Worm (Caenorhabditis elegans): Measurements from ENCODE around the gene C37C3.12.

C37C3.12 gene

DNA sequence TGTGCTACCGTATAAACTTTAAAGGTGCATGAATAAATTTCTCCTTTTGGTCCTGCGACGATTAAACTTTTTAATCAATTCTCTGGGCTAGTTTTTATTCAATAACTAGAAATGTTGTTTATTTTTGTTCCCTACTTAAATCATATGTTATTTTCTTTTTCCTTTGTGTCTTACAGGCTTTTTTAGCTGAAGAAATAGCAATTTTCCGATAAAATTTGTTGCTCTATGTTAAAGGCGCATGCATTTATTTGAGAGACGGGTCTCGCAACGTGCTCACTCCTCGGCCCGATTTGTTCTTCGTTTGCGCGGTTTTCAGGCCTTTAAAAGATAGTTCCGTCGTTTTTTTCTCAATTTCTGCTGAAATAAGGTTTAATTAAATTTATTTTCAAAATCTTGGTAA, 14.5 kb upstream of the C37C3.12 start (continued):
- no peak for TF ChIP-seq nfyb-1 (GFP tag; IDR thresholded peaks at IDR 0.05)
- TF ChIP-seq D2030.7 (GFP tag; IDR thresholded peaks at IDR 0.05) = peak; percentile 45; the same call in 1 of the 2 replicates
- no peak for TF ChIP-seq hrde-1 (tag; optimal IDR thresholded peaks at IDR 0.05; ENCODE audit: borderline replicate concordance)
- TF ChIP-seq F39B2.1 (GFP tag; IDR thresholded peaks at IDR 0.05) = no peak
- no peak for TF ChIP-seq lin-26 (GFP tag; IDR thresholded peaks at IDR 0.05)
- TF ChIP-seq Y53F4B.3 (GFP tag; IDR thresholded peaks at IDR 0.05) = no peak
- TF ChIP-seq attf-6 (GFP tag; IDR thresholded peaks at IDR 0.05) = no peak
- TF ChIP-seq F33H1.4 (GFP tag; IDR thresholded peaks at IDR 0.05) = peak; percentile 87
- no peak for TF ChIP-seq egl-18 (GFP tag; IDR thresholded peaks at IDR 0.05)
- no peak for TF ChIP-seq mes-4 (tag; optimal IDR thresholded peaks at IDR 0.05)
- no peak for TF ChIP-seq Y95B8A.8 (GFP tag; IDR thresholded peaks at IDR 0.05)
- TF ChIP-seq F37B4.10 (GFP tag; IDR thresholded peaks at IDR 0.05) = no peak
- TF ChIP-seq mel-28 (tag; optimal IDR thresholded peaks at IDR 0.05; ENCODE audit: borderline replicate concordance) = no peak
- no peak for TF ChIP-seq Y67H2A.10 (GFP tag; conservative IDR thresholded peaks at IDR 0.05)
- no peak for TF ChIP-seq ztf-28 (GFP tag; IDR thresholded peaks at IDR 0.05)
- TF ChIP-seq ets-4 (GFP tag; optimal IDR thresholded peaks at IDR 0.05) = no peak
- no peak for TF ChIP-seq lin-54 (GFP tag; optimal IDR thresholded peaks at IDR 0.05)
- no peak for TF ChIP-seq nhr-120 (GFP tag; IDR thresholded peaks at IDR 0.05)
- TF ChIP-seq efl-1 (GFP tag; optimal IDR thresholded peaks at IDR 0.05) = peak; percentile 85
- no peak for TF ChIP-seq C17E4.6 (GFP tag; IDR thresholded peaks at IDR 0.05)
- no peak for TF ChIP-seq nhr-90 (tag; optimal IDR thresholded peaks at IDR 0.05)
- TF ChIP-seq sea-2 (GFP tag; IDR thresholded peaks at IDR 0.05) = no peak
- no peak for TF ChIP-seq ztf-3 (GFP tag; optimal IDR thresholded peaks at IDR 0.05)
- TF ChIP-seq zim-3 (tag; optimal IDR thresholded peaks at IDR 0.05) = no peak
- TF ChIP-seq snpc-4 (GFP tag; optimal IDR thresholded peaks at IDR 0.05) = no peak
- peak in 1 of 4 experiments; percentile 26 for TF ChIP-seq snpc-4 (tag; optimal IDR thresholded peaks at IDR 0.05)
- TF ChIP-seq dox-1 (GFP tag; IDR thresholded peaks at IDR 0.05) = peak; percentile 47
- TF ChIP-seq hmg-1.2 (GFP tag; IDR thresholded peaks at IDR 0.05) = peak; percentile 43; the same call in 1 of the 2 replicates
- TF ChIP-seq nfya-1 (tag; optimal IDR thresholded peaks at IDR 0.05; ENCODE audit: borderline replicate concordance, insufficient read depth) = no peak
- TF ChIP-seq cebp-2 (GFP tag; IDR thresholded peaks at IDR 0.05) = no peak
- no peak for TF ChIP-seq F57C9.4 (tag; optimal IDR thresholded peaks at IDR 0.05)
- TF ChIP-seq mcd-1 (GFP tag; IDR thresholded peaks at IDR 0.05) = no peak
- no peak for TF ChIP-seq hlh-12 (tag; optimal IDR thresholded peaks at IDR 0.05)
- TF ChIP-seq Y56A3A.18 (GFP tag; IDR thresholded peaks at IDR 0.05) = no peak
- no peak for TF ChIP-seq tlf-1 (GFP tag; optimal IDR thresholded peaks at IDR 0.05)
- peak; percentile 64 for TF ChIP-seq hsf-1 (GFP tag; IDR thresholded peaks at IDR 0.05)
- TF ChIP-seq pha-4 (tag; optimal IDR thresholded peaks at IDR 0.05) = no peak
- TF ChIP-seq akir-1 (GFP tag; optimal IDR thresholded peaks at IDR 0.05) = no peak
- no peak for TF ChIP-seq ceh-58 (GFP tag; IDR thresholded peaks at IDR 0.05)

DNA sequence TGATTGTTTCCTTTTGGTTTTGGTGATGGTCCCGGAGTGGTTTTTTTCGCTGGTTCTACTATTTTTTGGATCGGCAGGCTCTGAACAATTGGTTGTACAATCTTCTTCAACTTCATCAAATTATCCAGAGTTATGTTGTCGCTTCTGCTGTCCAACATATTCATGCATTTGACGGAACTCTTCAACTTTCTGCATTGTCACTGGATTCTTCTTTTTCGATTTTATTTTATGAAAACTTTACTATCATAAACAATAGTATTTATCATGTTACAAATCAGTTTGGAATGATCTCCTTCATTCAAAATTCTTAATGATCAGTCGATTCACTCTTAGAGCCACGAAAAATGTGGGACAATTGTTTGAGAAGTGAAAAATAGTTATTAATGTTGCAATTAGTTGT, 12.7 kb upstream of the C37C3.12 start:
- TF ChIP-seq F49E8.2 (tag; optimal IDR thresholded peaks at IDR 0.05; ENCODE audit: insufficient read depth) (peak; percentile 73), F22D6.2 (tag; optimal IDR thresholded peaks at IDR 0.05) (no peak), hsf-1 (GFP tag; IDR thresholded peaks at IDR 0.05) (peak; percentile 84), attf-6 (GFP tag; IDR thresholded peaks at IDR 0.05) (peak; percentile 38; the same call in 1 of the 2 replicates), madf-6 (GFP tag; IDR thresholded peaks at IDR 0.05) (peak; percentile 29; the same call in 1 of the 2 replicates), chd-7 (tag; optimal IDR thresholded peaks at IDR 0.05) (no peak), dpl-1 (GFP tag; optimal IDR thresholded peaks at IDR 0.05) (no peak), ekl-4 (GFP tag; IDR thresholded peaks at IDR 0.05) (0 out of 2 replicates have a peak, but pooled peaks have one; percentile 56), madf-10 (tag; optimal IDR thresholded peaks at IDR 0.05) (no peak), F57C9.4 (tag; optimal IDR thresholded peaks at IDR 0.05) (no peak), zim-3 (tag; optimal IDR thresholded peaks at IDR 0.05) (no peak), ztf-22 (GFP tag; optimal IDR thresholded peaks at IDR 0.05) (no peak), bed-1 (GFP tag; IDR thresholded peaks at IDR 0.05) (no peak)

Measured in whole organism, young adult.